Worm (Caenorhabditis elegans): ENCODE results near the gene F43C9.2.

The F43C9.2 gene

ce11 chrX:4790614-4791013 is 7.2 kb downstream of the F43C9.2 start:
- no peak for TF ChIP-seq ham-2 (GFP tag; optimal IDR thresholded peaks at IDR 0.05)
- TF ChIP-seq ceh-39 (tag; optimal IDR thresholded peaks at IDR 0.05), result no peak
- TF ChIP-seq unc-120 (tag; optimal IDR thresholded peaks at IDR 0.05; ENCODE audit: poor library complexity, severe bottlenecking), result no peak

- no peak for TF ChIP-seq tbx-8 (GFP tag; optimal IDR thresholded peaks at IDR 0.05)
- no peak for TF ChIP-seq ham-2 (GFP tag; optimal IDR thresholded peaks at IDR 0.05)
- no peak for TF ChIP-seq nhr-2 (tag; optimal IDR thresholded peaks at IDR 0.05)
- TF ChIP-seq sem-2 (GFP tag; optimal IDR thresholded peaks at IDR 0.05), result no peak
- no peak for TF ChIP-seq hlh-1 (tag; optimal IDR thresholded peaks at IDR 0.05)
- TF ChIP-seq ceh-83 (GFP tag; optimal IDR thresholded peaks at IDR 0.05), result no peak
- no peak for TF ChIP-seq unc-39 (tag; optimal IDR thresholded peaks at IDR 0.05)
- TF ChIP-seq lsy-2 (tag; optimal IDR thresholded peaks at IDR 0.05), result no peak
Measured at ce11 chrX:4792979-4793378, 9.6 kb downstream of the F43C9.2 start, which contains the start of gene F43C9.1. Gene F43C9.1 (plus strand): TSS chrX:4793279.

- TF ChIP-seq unc-39 (tag; optimal IDR thresholded peaks at IDR 0.05) (no peak), blmp-1 (tag; optimal IDR thresholded peaks at IDR 0.05) (no peak), ztf-11 (tag; optimal IDR thresholded peaks at IDR 0.05) (no peak), mep-1 (tag; optimal IDR thresholded peaks at IDR 0.05) (no peak), nhr-76 (tag; optimal IDR thresholded peaks at IDR 0.05) (no peak), tbx-8 (GFP tag; optimal IDR thresholded peaks at IDR 0.05) (no peak), M03D4.4 (tag; optimal IDR thresholded peaks at IDR 0.05) (no peak), nhr-237 (tag; optimal IDR thresholded peaks at IDR 0.05) (no peak), nhr-2 (tag; optimal IDR thresholded peaks at IDR 0.05) (no peak), elt-3 (tag; optimal IDR thresholded peaks at IDR 0.05) (no peak), elt-1 (tag; optimal IDR thresholded peaks at IDR 0.05; ENCODE audit: borderline replicate concordance, insufficient read depth) (no peak), ceh-39 (tag; optimal IDR thresholded peaks at IDR 0.05) (no peak), hlh-1 (tag; optimal IDR thresholded peaks at IDR 0.05) (no peak), bed-3 (GFP tag; optimal IDR thresholded peaks at IDR 0.05) (no peak), mab-5 (tag; optimal IDR thresholded peaks at IDR 0.05) (no peak), ceh-43 (GFP tag; optimal IDR thresholded peaks at IDR 0.05) (no peak), unc-62 (GFP tag; optimal IDR thresholded peaks at IDR 0.05) (no peak), ham-2 (GFP tag; optimal IDR thresholded peaks at IDR 0.05) (no peak)
Measured at ce11 chrX:4794062-4794461, 10.6 kb downstream of the F43C9.2 start.

ce11 chrX:4795329-4795728 is 11.9 kb downstream of the F43C9.2 start:
- TF ChIP-seq pha-4 (tag; optimal IDR thresholded peaks at IDR 0.05) (no peak), blmp-1 (tag; optimal IDR thresholded peaks at IDR 0.05) (no peak), cnd-1 (tag; optimal IDR thresholded peaks at IDR 0.05) (no peak), sem-2 (GFP tag; optimal IDR thresholded peaks at IDR 0.05) (no peak), zip-8 (tag; optimal IDR thresholded peaks at IDR 0.05) (no peak), lin-13 (tag; optimal IDR thresholded peaks at IDR 0.05) (no peak), drap-1 (GFP tag; optimal IDR thresholded peaks at IDR 0.05) (no peak), sptf-1 (tag; optimal IDR thresholded peaks at IDR 0.05) (no peak), flh-1 (GFP tag; optimal IDR thresholded peaks at IDR 0.05) (no peak), ztf-11 (tag; optimal IDR thresholded peaks at IDR 0.05) (no peak), nhr-28 (tag; optimal IDR thresholded peaks at IDR 0.05) (no peak), unc-62 (GFP tag; optimal IDR thresholded peaks at IDR 0.05) (no peak), nhr-2 (tag; optimal IDR thresholded peaks at IDR 0.05) (no peak), unc-120 (tag; optimal IDR thresholded peaks at IDR 0.05; ENCODE audit: poor library complexity, severe bottlenecking) (no peak), ces-1 (GFP tag; optimal IDR thresholded peaks at IDR 0.05) (no peak), tbx-8 (GFP tag; optimal IDR thresholded peaks at IDR 0.05) (no peak)

ce11 chrX:4800078-4800621 is 16.7 kb downstream of the F43C9.2 start, which contains the start of gene mig-13:
Gene mig-13 (minus strand): TSS chrX:4800128.
- peak; percentile 8 for TF ChIP-seq pha-4 (tag; optimal IDR thresholded peaks at IDR 0.05)
- TF ChIP-seq ham-2 (GFP tag; optimal IDR thresholded peaks at IDR 0.05), result no peak
